Fruit fly (Drosophila melanogaster): ENCODE data around the gene CG11854.

DNA sequence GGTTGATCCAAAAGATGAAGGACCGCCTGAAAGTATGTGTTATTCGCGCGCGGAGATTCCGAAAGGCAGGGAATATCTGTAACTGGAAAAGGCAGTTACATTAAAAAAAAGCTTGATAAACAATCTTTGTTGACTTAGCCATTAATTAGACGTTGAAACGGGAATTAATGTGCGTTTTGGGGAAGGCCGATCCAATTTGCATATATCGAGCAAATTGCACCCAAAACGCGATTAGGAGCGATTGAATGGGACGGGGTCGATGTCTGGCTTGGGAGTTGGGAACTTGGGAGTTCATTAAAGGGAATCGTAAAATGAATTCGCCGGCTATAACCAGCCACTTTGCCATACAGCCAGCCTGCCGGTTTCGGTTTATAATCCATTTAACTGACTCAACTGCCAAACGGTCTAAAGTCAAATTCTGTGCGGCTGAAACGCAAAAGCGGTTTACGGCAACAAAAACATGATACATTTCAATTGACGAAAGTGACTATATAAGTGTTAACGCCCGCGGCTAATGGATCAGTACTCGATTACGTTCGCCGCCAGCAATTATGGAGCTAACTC lies at the start of gene CG11854:
- TF ChIP-seq Hnf4 (GFP tag; optimal IDR thresholded peaks at IDR 0.05) (no peak), h (GFP tag; optimal IDR thresholded peaks at IDR 0.05) (no peak), usp (GFP tag; optimal IDR thresholded peaks at IDR 0.05) (no peak), Mio (GFP tag; optimal IDR thresholded peaks at IDR 0.05) (no peak), OdsH (GFP tag; optimal IDR thresholded peaks at IDR 0.05) (no peak), HLH106 (tag; optimal IDR thresholded peaks at IDR 0.05) (no peak), GATAd (GFP tag; optimal IDR thresholded peaks at IDR 0.05) (no peak), Hr78 (GFP tag; optimal IDR thresholded peaks at IDR 0.05) (no peak), tai (GFP tag; optimal IDR thresholded peaks at IDR 0.05) (no peak), Rel (GFP tag; optimal IDR thresholded peaks at IDR 0.05) (no peak), Rel (tag; optimal IDR thresholded peaks at IDR 0.05) (peak; percentile 76), dl (GFP tag; optimal IDR thresholded peaks at IDR 0.05; ENCODE audit: insufficient read depth in 1 of 2, partially characterized antibody in 2 of 2) (no peak), Dfd (GFP tag; optimal IDR thresholded peaks at IDR 0.05) (no peak), fru (GFP tag; optimal IDR thresholded peaks at IDR 0.05) (no peak)
